Worm (Caenorhabditis elegans): ENCODE data around the gene prdx-2.

DNA sequence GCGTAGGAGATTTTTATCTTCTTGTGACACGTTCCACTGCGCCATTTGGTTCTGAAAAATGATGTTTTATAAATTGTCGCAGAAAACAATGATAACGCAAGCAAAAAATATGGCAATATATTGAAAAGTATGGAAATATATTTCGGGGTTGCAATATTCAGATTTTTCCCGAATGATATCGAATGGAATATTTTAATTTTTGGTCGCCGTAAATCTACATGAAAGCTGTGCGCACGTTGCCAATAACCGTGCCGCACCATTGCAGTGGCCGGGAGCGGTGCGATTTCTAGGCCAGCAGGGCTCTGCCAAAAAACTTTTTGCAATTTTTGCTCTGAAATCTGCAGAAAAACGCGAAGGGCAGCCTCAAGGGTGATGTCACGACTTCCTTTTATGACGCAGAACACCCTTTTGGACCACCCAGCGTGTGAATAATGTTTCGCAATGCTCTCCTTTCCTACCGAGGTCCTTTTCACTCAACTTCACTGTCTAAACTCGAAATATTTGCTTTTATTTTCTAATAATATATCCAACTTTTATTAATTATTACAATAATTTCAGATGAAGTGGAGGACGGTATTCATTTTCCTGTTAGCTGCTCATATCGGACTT lies 19.8 kb upstream of the prdx-2 start, which contains the start of the genes F09E5.11 and bmy-1:
- TF ChIP-seq daf-12 (tag; optimal IDR thresholded peaks at IDR 0.05): no peak
- TF ChIP-seq ceh-62 (tag; optimal IDR thresholded peaks at IDR 0.05): no peak
- peak in 1 of 2 experiments; percentile 94 for TF ChIP-seq hif-1 (tag; optimal IDR thresholded peaks at IDR 0.05)
- no peak for TF ChIP-seq nhr-76 (tag; optimal IDR thresholded peaks at IDR 0.05)
- 0 out of 2 replicates have a peak, but pooled peaks have one; percentile 59 for TF ChIP-seq snpc-1.2 (GFP tag; IDR thresholded peaks at IDR 0.05)
- TF ChIP-seq nhr-77 (tag; optimal IDR thresholded peaks at IDR 0.05): peak; percentile 70
- TF ChIP-seq ztf-11 (tag; optimal IDR thresholded peaks at IDR 0.05): no peak
- TF ChIP-seq aha-1 (tag): peak; percentile 98
- peak; percentile 99 for TF ChIP-seq mes-2 (tag; optimal IDR thresholded peaks at IDR 0.05; ENCODE audit: poor library complexity, severe bottlenecking)
- TF ChIP-seq nhr-25 (tag; optimal IDR thresholded peaks at IDR 0.05; ENCODE audit: borderline replicate concordance, insufficient read depth): peak; percentile 2
- TF ChIP-seq daf-16 (GFP tag; optimal IDR thresholded peaks at IDR 0.05): no peak
- no peak for TF ChIP-seq daf-16 (tag; optimal IDR thresholded peaks at IDR 0.05)

Measured in whole organism, L4 larva.